Fruit fly (Drosophila melanogaster) whole organism, prepupa: Measurements from ENCODE around the gene gnu.
A peak's percentile ranks its signal among the peaks of the same experiment; 100 is the strongest.

Experiments used
- Blimp-1 ChIP-seq: fragments of 200-800 bp; sonication (Bioruptor generic); optimal IDR thresholded peaks from 3 replicates; lab custom pipeline; 2017; ENCODE audit warnings: missing biosample characterization, missing genetic modification characterization, mild to moderate bottlenecking, moderate library complexity, missing genetic modification reagents
- CG10669 ChIP-seq: fragments of 200-800 bp; sonication (Bioruptor generic); optimal IDR thresholded peaks from 3 replicates; lab custom pipeline; 2018; ENCODE audit warnings: missing biosample characterization, mild to moderate bottlenecking, missing genetic modification characterization, moderate library complexity
- CG11294 ChIP-seq: fragments of 200-800 bp; sonication (Bioruptor generic); IDR thresholded peaks from 2 replicates; pipeline ENCODE4 v1.3.6; 2022; ENCODE audit warnings: missing biosample characterization, missing genetic modification characterization
- CG11762 ChIP-seq: fragments of 200-800 bp; sonication (Bioruptor generic); optimal IDR thresholded peaks from 3 replicates; lab custom pipeline; 2016; ENCODE audit warnings: missing biosample characterization, missing genetic modification characterization; ENCODE audit not compliant: insufficient read depth
- CG11902 ChIP-seq: fragments of 200-800 bp; sonication (Bioruptor generic); optimal IDR thresholded peaks from 3 replicates; lab custom pipeline; 2016; ENCODE audit warnings: missing biosample characterization, missing genetic modification characterization
- CG15336 ChIP-seq: fragments of 200-800 bp; sonication (Bioruptor generic); IDR thresholded peaks from 2 replicates; pipeline ENCODE4 v1.3.6; 2022; ENCODE audit warnings: missing biosample characterization, missing genetic modification characterization
- CG3032 ChIP-seq: fragments of 200-800 bp; optimal IDR thresholded peaks from 2 replicates; lab custom pipeline; 2019; ENCODE audit warnings: missing biosample characterization, mild to moderate bottlenecking, missing genetic modification characterization, moderate library complexity
- CG31627 ChIP-seq: fragments of 200-800 bp; sonication (Bioruptor generic); optimal IDR thresholded peaks from 3 replicates; lab custom pipeline; 2016; ENCODE audit warnings: missing biosample characterization, missing genetic modification characterization
- CG32006 ChIP-seq: fragments of 200-800 bp; sonication (Bioruptor generic); optimal IDR thresholded peaks from 3 replicates; lab custom pipeline; 2017; ENCODE audit warnings: missing biosample characterization, mild to moderate bottlenecking, missing genetic modification characterization
- CG34406 ChIP-seq: fragments of 200-800 bp; sonication (Bioruptor generic); optimal IDR thresholded peaks from 3 replicates; lab custom pipeline; 2016; ENCODE audit warnings: missing biosample characterization, missing genetic modification characterization
- CG3919 ChIP-seq: fragments of 200-800 bp; sonication (Bioruptor generic); optimal IDR thresholded peaks from 3 replicates; lab custom pipeline; 2016; ENCODE audit warnings: missing biosample characterization, missing genetic modification characterization
- CG4318 ChIP-seq: fragments of 200-800 bp; sonication (Bioruptor generic); optimal IDR thresholded peaks from 3 replicates; lab custom pipeline; 2017; ENCODE audit warnings: missing biosample characterization, mild to moderate bottlenecking, missing genetic modification characterization
- CG6163 ChIP-seq: fragments of 200-800 bp; sonication (Bioruptor generic); IDR thresholded peaks from 3 replicates; pipeline ENCODE4 v1.3.6; 2022; ENCODE audit warnings: missing biosample characterization, missing genetic modification characterization
- CG6276 ChIP-seq: fragments of 200-800 bp; sonication (Bioruptor generic); optimal IDR thresholded peaks from 2 replicates; lab custom pipeline; 2017; ENCODE audit warnings: missing biosample characterization, mild to moderate bottlenecking, missing genetic modification characterization
- CG6808 ChIP-seq: fragments of 200-800 bp; sonication (Bioruptor generic); optimal IDR thresholded peaks from 3 replicates; lab custom pipeline; 2017; ENCODE audit warnings: missing biosample characterization, missing genetic modification characterization, mild to moderate bottlenecking, moderate library complexity, missing genetic modification reagents
- CG6854 ChIP-seq: fragments of 200-800 bp; sonication (Bioruptor generic); optimal IDR thresholded peaks from 2 replicates; lab custom pipeline; 2017; ENCODE audit warnings: missing biosample characterization, mild to moderate bottlenecking, missing genetic modification characterization
- CG7368 ChIP-seq: fragments of 200-800 bp; sonication (Bioruptor generic); optimal IDR thresholded peaks from 3 replicates; lab custom pipeline; 2016; ENCODE audit warnings: missing biosample characterization, missing genetic modification characterization
- CG8119 ChIP-seq: fragments of 200-800 bp; sonication (Bioruptor generic); IDR thresholded peaks from 3 replicates; pipeline ENCODE4 v1.3.6; 2022; ENCODE audit warnings: missing biosample characterization, missing genetic modification characterization
- CG8319 ChIP-seq: fragments of 200-800 bp; sonication (Bioruptor generic); optimal IDR thresholded peaks from 3 replicates; lab custom pipeline; 2016; ENCODE audit warnings: missing biosample characterization, missing genetic modification characterization
- CG8632 ChIP-seq: fragments of 200-800 bp; sonication (Bioruptor generic); optimal IDR thresholded peaks from 3 replicates; lab custom pipeline; 2016; ENCODE audit warnings: missing biosample characterization, missing genetic modification characterization
- Eip75B ChIP-seq: fragments of 200-800 bp; sonication (Bioruptor generic); optimal IDR thresholded peaks from 3 replicates; lab custom pipeline; 2016; ENCODE audit warnings: missing biosample characterization, missing genetic modification characterization
- Eip78C ChIP-seq: fragments of 200-800 bp; sonication (Bioruptor generic); peaks from one replicate; lab custom pipeline; 2016; ENCODE audit warnings: missing biosample characterization, missing genetic modification characterization
- Ets21C ChIP-seq: fragments of 200-800 bp; sonication (Bioruptor generic); optimal IDR thresholded peaks from 3 replicates; lab custom pipeline; 2016; ENCODE audit warnings: missing biosample characterization, missing genetic modification characterization
- Ets96B ChIP-seq: fragments of 200-800 bp; optimal IDR thresholded peaks from 2 replicates; lab custom pipeline; 2019; ENCODE audit warnings: missing biosample characterization, mild to moderate bottlenecking, missing genetic modification characterization, moderate library complexity
- Gug ChIP-seq: fragments of 200-800 bp; sonication (Bioruptor generic); IDR thresholded peaks from 2 replicates; pipeline ENCODE4 v1.3.6; 2022; ENCODE audit warnings: missing biosample characterization, missing genetic modification characterization
- Hr4 ChIP-seq: fragments of 200-800 bp; sonication (Bioruptor generic); optimal IDR thresholded peaks from 3 replicates; lab custom pipeline; 2016; ENCODE audit warnings: missing biosample characterization, missing genetic modification characterization
- Lpt ChIP-seq: fragments of 200-800 bp; sonication (Bioruptor generic); optimal IDR thresholded peaks from 3 replicates; lab custom pipeline; 2016; ENCODE audit warnings: missing biosample characterization, missing genetic modification characterization
- Met ChIP-seq: fragments of 200-800 bp; sonication (Bioruptor generic); optimal IDR thresholded peaks from 3 replicates; lab custom pipeline; 2016; ENCODE audit warnings: missing biosample characterization, missing genetic modification characterization
- OdsH ChIP-seq: fragments of 200-800 bp; sonication (Bioruptor generic); optimal IDR thresholded peaks from 3 replicates; lab custom pipeline; 2016; ENCODE audit warnings: missing biosample characterization, missing genetic modification characterization
- Smox ChIP-seq: fragments of 200-800 bp; sonication (Bioruptor generic); optimal IDR thresholded peaks from 3 replicates; lab custom pipeline; 2016; ENCODE audit warnings: missing biosample characterization, missing genetic modification characterization
- Sox102F ChIP-seq: fragments of 200-800 bp; sonication (Bioruptor generic); optimal IDR thresholded peaks from 2 replicates; lab custom pipeline; 2016; ENCODE audit warnings: missing biosample characterization, mild to moderate bottlenecking, missing genetic modification characterization
- Sox14 ChIP-seq: fragments of 200-800 bp; sonication (Bioruptor generic); optimal IDR thresholded peaks from 3 replicates; lab custom pipeline; 2016; ENCODE audit warnings: missing biosample characterization, missing genetic modification characterization
- Sox15 ChIP-seq: fragments of 200-800 bp; sonication (Bioruptor generic); optimal IDR thresholded peaks from 3 replicates; lab custom pipeline; 2016; ENCODE audit warnings: missing biosample characterization, missing genetic modification characterization
- achi ChIP-seq: fragments of 200-800 bp; sonication (Bioruptor generic); optimal IDR thresholded peaks from 3 replicates; lab custom pipeline; 2016; ENCODE audit warnings: missing biosample characterization, missing genetic modification characterization
- cyc ChIP-seq: fragments of 200-800 bp; sonication (Bioruptor generic); optimal IDR thresholded peaks from 3 replicates; lab custom pipeline; 2016; ENCODE audit warnings: missing biosample characterization, missing genetic modification characterization
- dac ChIP-seq: fragments of 200-800 bp; sonication (Bioruptor generic); optimal IDR thresholded peaks from 2 replicates; lab custom pipeline; 2017; ENCODE audit warnings: missing biosample characterization, mild to moderate bottlenecking, missing genetic modification characterization
- esn ChIP-seq: fragments of 200-800 bp; sonication (Bioruptor generic); optimal IDR thresholded peaks from 2 replicates; lab custom pipeline; 2016; ENCODE audit warnings: missing biosample characterization, mild to moderate bottlenecking, missing genetic modification characterization, moderate library complexity
- fd59A ChIP-seq: fragments of 200-800 bp; sonication (Bioruptor generic); optimal IDR thresholded peaks from 2 replicates; lab custom pipeline; 2017; ENCODE audit warnings: missing biosample characterization, mild to moderate bottlenecking, missing genetic modification characterization, missing genetic modification reagents
- fd85E ChIP-seq: fragments of 200-800 bp; sonication (Bioruptor generic); optimal IDR thresholded peaks from 3 replicates; lab custom pipeline; 2016; ENCODE audit warnings: missing biosample characterization, missing genetic modification characterization
- fkh ChIP-seq: fragments of 200-800 bp; sonication (Bioruptor generic); optimal IDR thresholded peaks from 3 replicates; lab custom pipeline; 2017; ENCODE audit warnings: missing biosample characterization, mild to moderate bottlenecking, missing genetic modification characterization, moderate library complexity
- net ChIP-seq: fragments of 200-800 bp; sonication (Bioruptor generic); optimal IDR thresholded peaks from 3 replicates; lab custom pipeline; 2016; ENCODE audit warnings: missing biosample characterization, missing genetic modification characterization
- pdm3 ChIP-seq: fragments of 200-800 bp; sonication (Bioruptor generic); optimal IDR thresholded peaks from 3 replicates; lab custom pipeline; 2016; ENCODE audit warnings: missing biosample characterization, missing genetic modification characterization
- salr ChIP-seq, 2 experiments: fragments of 200-800 bp; sonication (Bioruptor generic); optimal IDR thresholded peaks; 3 replicates each; lab custom pipeline; 2016 to 2018; ENCODE audit warnings: missing biosample characterization in 2 of 2, missing genetic modification characterization in 2 of 2, mild to moderate bottlenecking in 1 of 2
- ss ChIP-seq, 2 experiments: fragments of 200-800 bp; sonication (Bioruptor generic); optimal IDR thresholded peaks; 2 replicates in 1 of 2; 3 replicates in 1 of 2; lab custom pipeline; 2017 to 2018; ENCODE audit warnings: mild to moderate bottlenecking in 2 of 2, missing biosample characterization in 2 of 2, missing genetic modification characterization in 2 of 2, moderate library complexity in 1 of 2
- svp ChIP-seq: fragments of 200-800 bp; sonication (Bioruptor generic); peaks from one replicate; lab custom pipeline; 2016; ENCODE audit warnings: missing biosample characterization, missing genetic modification characterization
- topi ChIP-seq: fragments of 200-800 bp; sonication (Bioruptor generic); optimal IDR thresholded peaks from 3 replicates; lab custom pipeline; 2016; ENCODE audit warnings: missing biosample characterization, missing genetic modification characterization
- vri ChIP-seq: fragments of 200-800 bp; sonication (Bioruptor generic); optimal IDR thresholded peaks from 3 replicates; lab custom pipeline; 2016; ENCODE audit warnings: missing biosample characterization, mild to moderate bottlenecking, missing genetic modification characterization

The gnu gene

dm6 chr3L:14785492-14785916 lies 17.7 kb downstream of the gnu start (continued):
- TF ChIP-seq CG7368 (GFP tag; lab: Kevin White, UChicago), result peak; percentile 69
- peak; percentile 83 for TF ChIP-seq CG6163 (GFP tag; lab: Robert Waterston, UW)
- TF ChIP-seq Sox14 (GFP tag; lab: Kevin White, UChicago), result peak; percentile 86
- TF ChIP-seq CG6854 (GFP tag; lab: Kevin White, UChicago), result no peak
- peak; percentile 86 for TF ChIP-seq CG31627 (GFP tag; lab: Kevin White, UChicago)
- TF ChIP-seq Lpt (GFP tag; lab: Kevin White, UChicago), result peak; percentile 81
- TF ChIP-seq Met (GFP tag; lab: Kevin White, UChicago), result peak; percentile 63
- TF ChIP-seq CG15336 (GFP tag; lab: Robert Waterston, UW), result peak; percentile 87
- TF ChIP-seq salr (GFP tag; optimal IDR thresholded peaks at IDR 0.05; lab: Kevin White, UChicago), result peak; percentile 26 to 84
- TF ChIP-seq svp (GFP tag; lab: Kevin White, UChicago), result peak; percentile 93
- peak; percentile 75 for TF ChIP-seq Gug (GFP tag; lab: Robert Waterston, UW)
- peak; percentile 50 to 59 for TF ChIP-seq ss (GFP tag; optimal IDR thresholded peaks at IDR 0.05; lab: Kevin White, UChicago)
- TF ChIP-seq Ets21C (GFP tag; lab: Kevin White, UChicago), result peak; percentile 44
- TF ChIP-seq CG32006, result peak; percentile 94
- peak; percentile 84 for TF ChIP-seq net (GFP tag; lab: Kevin White, UChicago)
- TF ChIP-seq Smox (GFP tag; lab: Kevin White, UChicago), result peak; percentile 68
- peak; percentile 53 for TF ChIP-seq Sox102F (GFP tag; lab: Kevin White, UChicago)
- peak; percentile 69 for TF ChIP-seq CG8319 (GFP tag; lab: Kevin White, UChicago)

dm6 chr3L:14784949-14785408 lies 18.2 kb downstream of the gnu start:
- TF ChIP-seq fd59A (GFP tag; lab: Kevin White, UChicago), result peak; percentile 74
- peak; percentile 56 for TF ChIP-seq Eip75B (GFP tag; lab: Kevin White, UChicago)
- TF ChIP-seq Sox15 (GFP tag; lab: Kevin White, UChicago), result peak; percentile 72
- peak; percentile 78 for TF ChIP-seq CG3919
- TF ChIP-seq topi (GFP tag; lab: Kevin White, UChicago), result peak; percentile 87
- peak; percentile 55 for TF ChIP-seq dac
- peak; percentile 71 for TF ChIP-seq CG7368 (GFP tag; lab: Kevin White, UChicago)
- TF ChIP-seq Sox14 (GFP tag; lab: Kevin White, UChicago), result peak; percentile 79
- peak; percentile 23 for TF ChIP-seq fd85E
- peak; percentile 71 for TF ChIP-seq Ets21C (GFP tag; lab: Kevin White, UChicago)
- peak; percentile 75 for TF ChIP-seq CG8632 (GFP tag; lab: Kevin White, UChicago)
- peak; percentile 68 for TF ChIP-seq CG6163 (GFP tag; lab: Robert Waterston, UW)
- peak; percentile 95 for TF ChIP-seq Eip78C (GFP tag; lab: Kevin White, UChicago)
- TF ChIP-seq CG8119 (GFP tag; lab: Robert Waterston, UW), result peak; percentile 91
- peak; percentile 80 for TF ChIP-seq CG34406 (GFP tag; lab: Kevin White, UChicago)
- peak; percentile 87 for TF ChIP-seq OdsH (GFP tag; lab: Kevin White, UChicago)
- TF ChIP-seq CG4318 (GFP tag; lab: Kevin White, UChicago), result peak; percentile 83
- peak; percentile 90 for TF ChIP-seq CG6276 (GFP tag; lab: Kevin White, UChicago)
- peak; percentile 39 for TF ChIP-seq Blimp-1 (GFP tag; lab: Kevin White, UChicago)
- peak; percentile 84 for TF ChIP-seq esn (GFP tag; lab: Kevin White, UChicago)
- TF ChIP-seq CG15336 (GFP tag; lab: Robert Waterston, UW), result peak; percentile 90
- peak; percentile 92 for TF ChIP-seq CG32006
- peak; percentile 70 for TF ChIP-seq CG11902 (GFP tag; lab: Kevin White, UChicago)
- peak; percentile 81 for TF ChIP-seq CG11762 (GFP tag; lab: Kevin White, UChicago)
- peak; percentile 76 for TF ChIP-seq CG10669 (GFP tag; lab: Kevin White, UChicago)
- peak; percentile 70 for TF ChIP-seq Ets96B (tag; lab: Kevin White, UChicago)
- TF ChIP-seq vri (GFP tag; lab: Kevin White, UChicago), result peak; percentile 24
- peak; percentile 77 for TF ChIP-seq cyc (GFP tag; lab: Kevin White, UChicago)
- TF ChIP-seq fkh (GFP tag; lab: Kevin White, UChicago), result peak; percentile 78
- TF ChIP-seq CG3032 (tag; lab: Kevin White, UChicago), result peak; percentile 80
- TF ChIP-seq CG6854 (GFP tag; lab: Kevin White, UChicago), result peak; percentile 11
- peak; percentile 83 for TF ChIP-seq achi (GFP tag; lab: Kevin White, UChicago)
- peak; percentile 83 for TF ChIP-seq CG31627 (GFP tag; lab: Kevin White, UChicago)
- TF ChIP-seq Met (GFP tag; lab: Kevin White, UChicago), result peak; percentile 82
- TF ChIP-seq Hr4 (GFP tag; lab: Kevin White, UChicago), result peak; percentile 91
- peak; percentile 61 for TF ChIP-seq Lpt (GFP tag; lab: Kevin White, UChicago)
- TF ChIP-seq svp (GFP tag; lab: Kevin White, UChicago), result peak; percentile 84
- TF ChIP-seq Smox (GFP tag; lab: Kevin White, UChicago), result peak; percentile 80
- peak; percentile 76 for TF ChIP-seq CG6808 (GFP tag; lab: Kevin White, UChicago)
- TF ChIP-seq CG11294, result peak; percentile 62; the same call in 1 of the 2 replicates
- peak; percentile 83 for TF ChIP-seq pdm3 (GFP tag; lab: Kevin White, UChicago)
